Worm (Caenorhabditis elegans) whole organism, young adult: ENCODE data around the gene smim-14.

Experiments used
- B0035.1 ChIP-seq: sonication (generic microtip); optimal IDR thresholded peaks from 2 replicates; lab custom pipeline; 2016; ENCODE audit warnings: missing genetic modification characterization, mild to moderate bottlenecking, missing compliant biosample characterization, missing genotype, missing genetic modification reagents
- C17E4.6 ChIP-seq: fragments of 200-800 bp; sonication (Bioruptor generic); IDR thresholded peaks from 2 replicates; pipeline ENCODE4 v1.3.6; 2022; ENCODE audit warnings: missing genetic modification reagents, missing genetic modification characterization, missing compliant biosample characterization
- F49E8.2 ChIP-seq: sonication (generic microtip); optimal IDR thresholded peaks from 3 replicates; lab custom pipeline; 2017; ENCODE audit warnings: missing genetic modification characterization, mild to moderate bottlenecking, missing compliant biosample characterization, antibody characterized with exemption, moderate library complexity; ENCODE audit not compliant: insufficient read depth
- F52B5.7 ChIP-seq: sonication (generic microtip); optimal IDR thresholded peaks from 2 replicates; lab custom pipeline; 2016; ENCODE audit warnings: mild to moderate bottlenecking, missing genetic modification characterization, missing compliant biosample characterization
- F57C9.4 ChIP-seq: sonication (generic microtip); optimal IDR thresholded peaks from 2 replicates; lab custom pipeline; 2017; ENCODE audit warnings: mild to moderate bottlenecking, missing genetic modification characterization, missing compliant biosample characterization
- T26A5.8 ChIP-seq: sonication (generic microtip); optimal IDR thresholded peaks from 2 replicates; lab custom pipeline; 2016; ENCODE audit warnings: missing genetic modification characterization, missing compliant biosample characterization
- ZK185.1 ChIP-seq: sonication (generic microtip); optimal IDR thresholded peaks from 2 replicates; lab custom pipeline; 2016; ENCODE audit warnings: mild to moderate bottlenecking, missing genetic modification characterization, missing compliant biosample characterization; ENCODE audit not compliant: poor library complexity, severe bottlenecking
- akir-1 ChIP-seq: fragments of 200-800 bp; sonication (Bioruptor generic); optimal IDR thresholded peaks from 2 replicates; lab custom pipeline; 2018; ENCODE audit warnings: mild to moderate bottlenecking, missing genetic modification characterization, moderate library complexity, missing compliant biosample characterization
- aptf-2 ChIP-seq: fragments of 200-800 bp; sonication (Bioruptor generic); conservative IDR thresholded peaks from 2 replicates; pipeline ENCODE4 v1.3.6; 2022; ENCODE audit warnings: missing genetic modification reagents, missing genetic modification characterization, missing compliant biosample characterization
- bed-2 ChIP-seq: fragments of 200-800 bp; sonication (Bioruptor generic); IDR thresholded peaks from 2 replicates; pipeline ENCODE4 v1.3.6; 2022; ENCODE audit warnings: missing genetic modification reagents, missing genetic modification characterization, missing compliant biosample characterization
- ccch-3 ChIP-seq: fragments of 200-800 bp; sonication (Bioruptor generic); optimal IDR thresholded peaks from 2 replicates; lab custom pipeline; 2018; ENCODE audit warnings: mild to moderate bottlenecking, missing genetic modification characterization, missing compliant biosample characterization
- cebp-1 ChIP-seq, 2 experiments: fragments of 200-800 bp in 1 of 2; sonication (Bioruptor generic) in 1 of 2; sonication (generic microtip) in 1 of 2; IDR thresholded peaks in 1 of 2; optimal IDR thresholded peaks in 1 of 2; 2 replicates each; pipeline versions ENCODE4 v1.3.6 to Lab custom; 2017 to 2022; ENCODE audit warnings: missing compliant biosample characterization in 2 of 2, missing genetic modification characterization in 2 of 2, mild to moderate bottlenecking in 1 of 2, missing genetic modification reagents in 1 of 2, moderate library complexity in 1 of 2
- ceh-100 ChIP-seq: fragments of 200-800 bp; sonication (Bioruptor generic); IDR thresholded peaks from 2 replicates; pipeline ENCODE4 v1.3.6; 2022; ENCODE audit warnings: missing genetic modification reagents, missing genetic modification characterization, missing compliant biosample characterization
- ceh-58 ChIP-seq: fragments of 200-800 bp; sonication (Bioruptor generic); IDR thresholded peaks from 2 replicates; pipeline ENCODE4 v1.3.6; 2022; ENCODE audit warnings: missing genetic modification characterization, missing compliant biosample characterization
- dpl-1 ChIP-seq: fragments of 150-350 bp; optimal IDR thresholded peaks from 2 replicates; lab custom pipeline; 2014; ENCODE audit warnings: missing biosample characterization, missing genetic modification reagents, missing genetic modification characterization
- egl-18 ChIP-seq: fragments of 200-800 bp; sonication (Bioruptor generic); IDR thresholded peaks from 2 replicates; pipeline ENCODE4 v1.3.6; 2022; ENCODE audit warnings: missing genetic modification reagents, missing genetic modification characterization, missing compliant biosample characterization
- ets-4 ChIP-seq: fragments of 200-800 bp; sonication (Bioruptor generic); optimal IDR thresholded peaks from 2 replicates; lab custom pipeline; 2018; ENCODE audit warnings: mild to moderate bottlenecking, missing genetic modification characterization, missing compliant biosample characterization
- gei-17 ChIP-seq: fragments of 200-800 bp; sonication (Bioruptor generic); optimal IDR thresholded peaks from 2 replicates; lab custom pipeline; 2018; ENCODE audit warnings: mild to moderate bottlenecking, missing genetic modification characterization, missing compliant biosample characterization
- hmg-1.2 ChIP-seq: fragments of 200-800 bp; sonication (Bioruptor generic); IDR thresholded peaks from 2 replicates; pipeline ENCODE4 v1.3.6; 2022; ENCODE audit warnings: missing genetic modification reagents, missing genetic modification characterization, missing compliant biosample characterization
- hsf-1 ChIP-seq: fragments of 200-800 bp; sonication (Bioruptor generic); IDR thresholded peaks from 2 replicates; pipeline ENCODE4 v1.3.6; 2022; ENCODE audit warnings: missing genetic modification reagents, missing genetic modification characterization, missing compliant biosample characterization
- let-526 ChIP-seq: fragments of 200-800 bp; sonication (Bioruptor generic); IDR thresholded peaks from 2 replicates; pipeline ENCODE4 v1.3.6; 2022; ENCODE audit warnings: missing genetic modification reagents, missing genetic modification characterization, missing compliant biosample characterization
- lin-35 ChIP-seq, 3 experiments: fragments of 150-350 bp in 2 of 3; sonication (generic microtip) in 1 of 3; optimal IDR thresholded peaks; 2 replicates each; lab custom pipeline; 2014 to 2018; ENCODE audit warnings: missing biosample characterization in 3 of 3, missing genetic modification characterization in 3 of 3, missing genetic modification reagents in 3 of 3
- lin-40 ChIP-seq: sonication (generic microtip); optimal IDR thresholded peaks from 2 replicates; lab custom pipeline; 2016; ENCODE audit warnings: missing genetic modification characterization, mild to moderate bottlenecking, missing compliant biosample characterization, missing genotype, missing genetic modification reagents
- lin-54 ChIP-seq: fragments of 200-800 bp; sonication (Bioruptor generic); optimal IDR thresholded peaks from 2 replicates; lab custom pipeline; 2018; ENCODE audit warnings: mild to moderate bottlenecking, missing genetic modification characterization, missing compliant biosample characterization
- lir-1 ChIP-seq: fragments of 200-800 bp; sonication (Bioruptor generic); conservative IDR thresholded peaks from 2 replicates; pipeline ENCODE4 v1.3.6; 2022; ENCODE audit warnings: missing genetic modification reagents, missing genetic modification characterization, missing compliant biosample characterization
- madf-8 ChIP-seq: fragments of 200-800 bp; sonication (Bioruptor generic); conservative IDR thresholded peaks from 2 replicates; pipeline ENCODE4 v1.3.6; 2022; ENCODE audit warnings: missing genetic modification reagents, missing genetic modification characterization, missing compliant biosample characterization
- mcd-1 ChIP-seq: fragments of 200-800 bp; sonication (Bioruptor generic); IDR thresholded peaks from 2 replicates; pipeline ENCODE4 v1.3.6; 2022; ENCODE audit warnings: missing genetic modification reagents, missing genetic modification characterization, missing compliant biosample characterization
- nfyb-1 ChIP-seq: fragments of 200-800 bp; sonication (Bioruptor generic); IDR thresholded peaks from 2 replicates; pipeline ENCODE4 v1.3.6; 2022; ENCODE audit warnings: missing genetic modification reagents, missing genetic modification characterization, missing compliant biosample characterization
- nhr-27 ChIP-seq: fragments of 200-800 bp; sonication (Bioruptor generic); optimal IDR thresholded peaks from 2 replicates; lab custom pipeline; 2018; ENCODE audit warnings: mild to moderate bottlenecking, missing genetic modification characterization, moderate library complexity, missing compliant biosample characterization
- rcor-1 ChIP-seq: fragments of 200-800 bp; sonication (Bioruptor generic); IDR thresholded peaks from 2 replicates; pipeline ENCODE4 v1.3.6; 2022; ENCODE audit warnings: missing genetic modification reagents, missing genetic modification characterization, missing compliant biosample characterization
- snpc-1.1 ChIP-seq: sonication (generic microtip); optimal IDR thresholded peaks from 2 replicates; lab custom pipeline; 2017; ENCODE audit warnings: missing genetic modification characterization, mild to moderate bottlenecking, missing compliant biosample characterization, antibody characterized with exemption, moderate library complexity, missing genotype, missing genetic modification reagents; ENCODE audit not compliant: insufficient read depth
- somi-1 ChIP-seq: fragments of 200-800 bp; sonication (Bioruptor generic); optimal IDR thresholded peaks from 2 replicates; lab custom pipeline; 2018; ENCODE audit warnings: mild to moderate bottlenecking, missing genetic modification characterization, missing compliant biosample characterization
- tbx-9 ChIP-seq: sonication (generic microtip); optimal IDR thresholded peaks from 2 replicates; lab custom pipeline; 2016; ENCODE audit warnings: borderline replicate concordance, missing genetic modification characterization, inconsistent platforms, missing compliant biosample characterization
- tlf-1 ChIP-seq: fragments of 200-800 bp; sonication (Bioruptor generic); optimal IDR thresholded peaks from 2 replicates; lab custom pipeline; 2018; ENCODE audit warnings: mild to moderate bottlenecking, missing genetic modification characterization, missing compliant biosample characterization
- unc-130 ChIP-seq: sonication (generic microtip); optimal IDR thresholded peaks from 2 replicates; lab custom pipeline; 2016; ENCODE audit warnings: missing genetic modification reagents, missing genetic modification characterization, missing compliant biosample characterization
- unc-62 ChIP-seq: fragments of 150-350 bp; optimal IDR thresholded peaks from 2 replicates; lab custom pipeline; 2014; ENCODE audit warnings: missing biosample characterization, missing genetic modification reagents, missing genetic modification characterization
- ztf-18 ChIP-seq: sonication (generic microtip); optimal IDR thresholded peaks from 2 replicates; lab custom pipeline; 2016; ENCODE audit warnings: missing genotype, mild to moderate bottlenecking, missing genetic modification characterization, missing compliant biosample characterization
- ztf-25 ChIP-seq: fragments of 200-800 bp; sonication (Bioruptor generic); IDR thresholded peaks from 2 replicates; pipeline ENCODE4 v1.3.6; 2022; ENCODE audit warnings: missing genetic modification reagents, missing genetic modification characterization, missing compliant biosample characterization
- ztf-26 ChIP-seq: sonication (generic microtip); optimal IDR thresholded peaks from 2 replicates; lab custom pipeline; 2017; ENCODE audit warnings: missing genetic modification characterization, missing compliant biosample characterization
- ztf-6 ChIP-seq: fragments of 200-800 bp; sonication (Bioruptor generic); IDR thresholded peaks from 2 replicates; pipeline ENCODE4 v1.3.6; 2022; ENCODE audit warnings: missing genetic modification reagents, missing genetic modification characterization, missing compliant biosample characterization

The smim-14 gene

ce11 chrIII:3460061-3460460, 9.5 kb downstream of the smim-14 start, which contains the start of gene C34C12.8 (continued):
- TF ChIP-seq ztf-26 (tag; lab: Kevin White, UChicago) (peak; percentile 90), hsf-1 (GFP tag; lab: Robert Waterston, UW) (peak; percentile 85), T26A5.8 (tag; lab: Kevin White, UChicago) (no peak), dpl-1 (GFP tag; lab: Kevin White, UChicago) (peak; percentile 89), akir-1 (GFP tag; lab: Kevin White, UChicago) (no peak), mcd-1 (GFP tag; lab: Robert Waterston, UW) (peak; percentile 99), F57C9.4 (peak; percentile 5), gei-17 (GFP tag; lab: Kevin White, UChicago) (peak; percentile 78), F49E8.2 (peak; percentile 89), lin-54 (peak; percentile 99), unc-62 (peak; percentile 30), ceh-100 (GFP tag; lab: Robert Waterston, UW) (peak; percentile 90), egl-18 (peak; percentile 80; the same call in 1 of the 2 replicates), lin-40 (tag; lab: Kevin White, UChicago) (peak; percentile 96), tbx-9 (tag; lab: Kevin White, UChicago) (no peak), ceh-58 (GFP tag; lab: Robert Waterston, UW) (no peak), madf-8 (peak; percentile 80), unc-130 (GFP tag; lab: Kevin White, UChicago) (peak; percentile 65), ztf-6 (GFP tag; lab: Robert Waterston, UW) (no peak), nfyb-1 (GFP tag; lab: Robert Waterston, UW) (peak; percentile 96), F52B5.7 (tag; lab: Kevin White, UChicago) (peak; percentile 23), aptf-2 (GFP tag; lab: Robert Waterston, UW) (no peak), C17E4.6 (GFP tag; lab: Robert Waterston, UW) (peak; percentile 89), ccch-3 (no peak), lin-35 (GFP tag; optimal IDR thresholded peaks at IDR 0.05; lab: Kevin White, UChicago) (peak in 2 of 3 experiments; percentile 91 to 95), nhr-27 (peak; percentile 37), ztf-25 (GFP tag; lab: Robert Waterston, UW) (no peak), snpc-1.1 (tag; lab: Kevin White, UChicago) (peak; percentile 76), hmg-1.2 (GFP tag; lab: Robert Waterston, UW) (peak; percentile 99), rcor-1 (GFP tag; lab: Robert Waterston, UW) (peak; percentile 96), lir-1 (GFP tag; lab: Robert Waterston, UW) (peak; percentile 91), B0035.1 (tag; lab: Kevin White, UChicago) (peak; percentile 57), somi-1 (GFP tag; lab: Kevin White, UChicago) (peak; percentile 75), ztf-18 (peak; percentile 99), let-526 (GFP tag; lab: Robert Waterston, UW) (peak; percentile 75), cebp-1 (GFP tag; IDR thresholded peaks at IDR 0.05; lab: Robert Waterston, UW) (peak; percentile 33; the same call in 1 of the 2 replicates), cebp-1 (tag; optimal IDR thresholded peaks at IDR 0.05; lab: Kevin White, UChicago) (peak; percentile 94), ets-4 (GFP tag; lab: Kevin White, UChicago) (peak; percentile 3), ZK185.1 (peak; percentile 89), tlf-1 (GFP tag; lab: Kevin White, UChicago) (peak; percentile 95), bed-2 (GFP tag; lab: Robert Waterston, UW) (no peak)
